Worm (Caenorhabditis elegans): ENCODE measurements around the gene C55A6.4.

The C55A6.4 gene

DNA sequence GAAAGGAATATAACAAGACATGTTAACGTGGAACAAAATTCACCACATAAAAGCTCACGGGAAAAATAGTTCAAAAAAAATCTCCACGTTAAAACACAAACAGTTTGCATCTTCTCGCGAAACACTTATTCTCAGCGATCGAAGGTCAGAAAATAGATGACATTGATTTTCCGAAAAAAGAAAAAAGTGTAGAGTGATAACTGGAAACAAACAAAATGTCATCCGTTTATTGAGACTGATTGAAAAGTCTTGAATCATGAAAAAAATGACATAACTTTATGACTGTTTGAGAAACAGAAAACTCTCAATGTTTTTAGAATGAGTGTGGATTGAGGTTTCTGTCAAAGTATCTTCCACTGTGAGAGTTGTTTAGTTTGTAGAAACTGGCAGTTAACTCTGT is at the start of gene C55A6.4:
C55A6.4 (minus strand) TSS at position 101 of the 400 bp plus-strand sequence.
- TF ChIP-seq C08G9.2 (tag; optimal IDR thresholded peaks at IDR 0.05) (no peak), F13H6.1 (tag; optimal IDR thresholded peaks at IDR 0.05) (no peak), ceh-6 (GFP tag; optimal IDR thresholded peaks at IDR 0.05) (no peak), eyg-1 (tag; optimal IDR thresholded peaks at IDR 0.05) (no peak), pqm-1 (tag; optimal IDR thresholded peaks at IDR 0.05) (no peak), ceh-24 (tag; optimal IDR thresholded peaks at IDR 0.05) (no peak), dve-1 (tag; optimal IDR thresholded peaks at IDR 0.05) (no peak), madf-2 (tag; optimal IDR thresholded peaks at IDR 0.05) (no peak), ceh-22 (tag; optimal IDR thresholded peaks at IDR 0.05) (no peak)

DNA sequence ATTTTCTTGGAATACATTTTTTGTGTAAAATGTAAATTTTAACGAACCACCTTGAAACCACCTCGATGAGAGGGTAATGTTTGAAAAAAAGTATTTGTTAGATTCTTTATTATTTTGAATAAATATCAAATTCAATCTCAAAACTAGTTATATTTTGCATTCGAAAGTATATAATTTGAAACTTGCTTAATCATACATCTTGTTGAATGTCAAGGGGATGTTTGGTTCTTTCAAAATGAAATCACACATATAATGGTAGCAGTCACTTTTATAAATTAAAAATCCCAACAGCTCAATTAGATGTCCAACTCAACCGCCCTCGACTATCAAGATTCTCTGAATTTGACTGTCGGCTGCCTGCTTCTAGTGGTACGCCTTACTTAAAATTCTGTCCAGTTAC is 46.9 kb upstream of the C55A6.4 start, which contains the start of gene srx-87:
srx-87 (plus strand) TSS at position 301 of the 400 bp plus-strand sequence.
- TF ChIP-seq pros-1 (tag; optimal IDR thresholded peaks at IDR 0.05), result no peak
- no peak for TF ChIP-seq T23F11.4 (GFP tag; optimal IDR thresholded peaks at IDR 0.05)
- no peak for TF ChIP-seq ets-4 (tag; optimal IDR thresholded peaks at IDR 0.05)
- TF ChIP-seq hlh-13 (GFP tag; optimal IDR thresholded peaks at IDR 0.05), result no peak
- TF ChIP-seq ceh-34 (tag; optimal IDR thresholded peaks at IDR 0.05), result no peak
- no peak for TF ChIP-seq hlh-30 (tag; optimal IDR thresholded peaks at IDR 0.05; ENCODE audit: insufficient read depth)

DNA sequence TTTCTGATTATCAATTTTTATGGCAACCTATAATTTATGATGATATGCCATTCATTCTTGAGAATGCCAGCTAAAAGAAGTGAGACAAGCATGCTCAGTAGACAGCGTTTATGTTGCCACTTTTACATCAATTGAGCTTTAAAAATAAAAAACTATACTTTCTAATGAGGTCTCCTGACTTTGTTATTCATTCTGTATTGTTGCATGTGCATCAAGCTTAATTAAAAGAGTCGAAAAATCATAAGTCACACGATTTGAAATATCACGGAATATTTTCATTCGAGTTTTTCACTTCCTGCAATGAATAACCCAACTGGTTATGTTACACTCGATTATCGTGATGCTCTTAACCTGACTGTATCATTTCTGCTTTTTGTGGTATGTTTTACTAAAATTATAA is 45.0 kb upstream of the C55A6.4 start, which contains the start of gene srx-86:
srx-86 (plus strand) TSS at position 301 of the 400 bp plus-strand sequence.
- TF ChIP-seq tbx-7 (tag; optimal IDR thresholded peaks at IDR 0.05) (no peak), nhr-232 (tag; optimal IDR thresholded peaks at IDR 0.05) (no peak), ceh-31 (tag; optimal IDR thresholded peaks at IDR 0.05) (no peak)

DNA sequence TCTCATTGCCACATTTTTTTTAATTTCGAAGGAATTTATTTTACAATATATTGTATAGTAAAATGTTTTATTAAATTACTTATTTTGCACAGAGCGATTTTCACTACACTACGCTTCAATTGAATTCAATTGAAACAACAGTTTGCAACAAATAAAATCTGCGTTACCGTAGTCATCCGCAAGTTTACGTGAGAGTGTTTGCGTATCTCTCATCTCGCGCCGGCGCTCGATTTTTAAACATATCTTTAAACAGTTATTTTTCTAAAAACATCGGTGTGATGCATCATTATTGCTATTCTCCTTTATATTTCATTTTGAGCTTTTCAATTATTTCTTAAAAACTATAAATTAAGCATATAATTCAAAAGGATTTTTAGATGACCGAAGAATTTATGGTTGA is 36.6 kb upstream of the C55A6.4 start, which contains the start of gene duo-1:
duo-1 (plus strand) TSS at position 371 of the 400 bp plus-strand sequence.
- TF ChIP-seq fkh-6 (tag; optimal IDR thresholded peaks at IDR 0.05) (no peak), odd-2 (tag; optimal IDR thresholded peaks at IDR 0.05) (no peak), K02D7.2 (tag; optimal IDR thresholded peaks at IDR 0.05) (no peak), ceh-22 (tag; optimal IDR thresholded peaks at IDR 0.05) (no peak), ceh-34 (tag; optimal IDR thresholded peaks at IDR 0.05) (no peak), ref-2 (tag; optimal IDR thresholded peaks at IDR 0.05) (no peak)

DNA sequence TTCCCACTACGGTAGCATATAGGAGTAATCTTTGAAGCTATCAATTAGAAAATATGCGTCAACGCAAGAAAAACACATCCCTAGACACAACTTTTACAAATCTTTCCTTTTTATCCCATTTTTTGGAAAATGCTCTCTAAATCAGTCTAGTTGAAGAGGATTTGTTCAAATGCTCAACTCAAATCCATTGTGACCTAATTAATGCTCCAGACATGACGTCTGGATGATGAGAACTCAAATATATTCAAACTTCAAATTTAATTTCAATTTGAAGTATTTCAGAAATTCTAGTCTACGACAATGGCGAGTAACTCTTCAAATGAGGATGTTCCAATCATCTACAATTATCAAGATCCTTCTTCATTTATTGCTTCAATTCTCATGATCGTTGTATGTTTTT is 34.7 kb upstream of the C55A6.4 start, which contains the start of gene srx-85:
srx-85 (plus strand) TSS at position 301 of the 400 bp plus-strand sequence.
- no peak for TF ChIP-seq eyg-1 (tag; optimal IDR thresholded peaks at IDR 0.05)
- TF ChIP-seq pqm-1 (tag; optimal IDR thresholded peaks at IDR 0.05), result no peak
- TF ChIP-seq lin-11 (tag; optimal IDR thresholded peaks at IDR 0.05), result no peak
- no peak for TF ChIP-seq unc-3 (GFP tag; conservative IDR thresholded peaks at IDR 0.05)
- no peak for TF ChIP-seq unc-3 (tag; optimal IDR thresholded peaks at IDR 0.05)
- no peak for TF ChIP-seq gmeb-2 (tag; optimal IDR thresholded peaks at IDR 0.05)
- TF ChIP-seq hlh-13 (GFP tag; optimal IDR thresholded peaks at IDR 0.05), result no peak
- no peak for TF ChIP-seq ceh-14 (tag; optimal IDR thresholded peaks at IDR 0.05)
- TF ChIP-seq pha-4 (tag; optimal IDR thresholded peaks at IDR 0.05), result no peak
- TF ChIP-seq ceh-34 (tag; optimal IDR thresholded peaks at IDR 0.05), result no peak
- TF ChIP-seq sdc-2 (tag; optimal IDR thresholded peaks at IDR 0.05), result no peak
- TF ChIP-seq nfya-1 (tag; optimal IDR thresholded peaks at IDR 0.05), result no peak
- TF ChIP-seq fax-1 (tag; optimal IDR thresholded peaks at IDR 0.05), result no peak
- TF ChIP-seq unc-55 (GFP tag; optimal IDR thresholded peaks at IDR 0.05), result no peak
- no peak for TF ChIP-seq dmd-4 (tag; optimal IDR thresholded peaks at IDR 0.05; ENCODE audit: borderline replicate concordance)

DNA sequence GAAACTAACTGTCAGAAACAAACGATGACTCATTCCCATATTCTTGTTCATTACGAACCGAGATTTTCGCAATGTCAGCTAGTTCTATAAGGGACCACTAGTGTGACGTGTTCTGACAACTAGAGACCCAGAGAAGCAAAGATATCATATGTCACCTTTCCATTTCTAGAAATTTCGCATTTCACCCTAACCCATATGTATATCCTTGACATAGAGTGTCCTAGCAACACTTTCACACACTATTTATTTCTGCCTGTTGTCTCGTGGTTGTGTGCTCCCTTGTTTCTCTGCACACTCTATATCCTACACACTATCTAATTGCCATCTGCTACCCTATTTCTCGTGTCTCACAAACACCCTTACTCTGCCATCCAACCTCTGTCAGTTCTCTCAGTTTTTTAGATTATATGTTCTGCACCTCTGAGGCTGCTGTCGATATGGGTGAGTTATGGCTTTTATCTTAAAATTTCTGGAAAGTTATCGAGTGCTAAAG is 31.3 kb upstream of the C55A6.4 start, which contains the start of the genes F38B7.17 and F38B7.3:
F38B7.17 (minus strand) TSS at position 51 of the 493 bp plus-strand sequence.
F38B7.3 (plus strand) TSS at position 194 of the 493 bp plus-strand sequence.
- peak; percentile 58 for TF ChIP-seq nfya-1 (tag; optimal IDR thresholded peaks at IDR 0.05)
- TF ChIP-seq madf-2 (tag; optimal IDR thresholded peaks at IDR 0.05), result no peak
- no peak for TF ChIP-seq hlh-15 (tag; optimal IDR thresholded peaks at IDR 0.05)
- TF ChIP-seq ceh-31 (tag; optimal IDR thresholded peaks at IDR 0.05), result peak; percentile 33
- no peak for TF ChIP-seq pax-1 (tag; optimal IDR thresholded peaks at IDR 0.05)
- TF ChIP-seq elt-4 (tag; optimal IDR thresholded peaks at IDR 0.05), result no peak
- TF ChIP-seq hlh-30 (tag; optimal IDR thresholded peaks at IDR 0.05; ENCODE audit: insufficient read depth), result peak; percentile 95
- no peak for TF ChIP-seq odd-2 (tag; optimal IDR thresholded peaks at IDR 0.05)
- no peak for TF ChIP-seq nhr-11 (tag; optimal IDR thresholded peaks at IDR 0.05)
- TF ChIP-seq ceh-14 (tag; optimal IDR thresholded peaks at IDR 0.05), result peak; percentile 3
- TF ChIP-seq fkh-10 (GFP tag; optimal IDR thresholded peaks at IDR 0.05), result no peak
- peak; percentile 42 for TF ChIP-seq ceh-34 (tag; optimal IDR thresholded peaks at IDR 0.05)
- no peak for TF ChIP-seq ceh-22 (tag; optimal IDR thresholded peaks at IDR 0.05)
- TF ChIP-seq sdc-2 (tag; optimal IDR thresholded peaks at IDR 0.05), result no peak
- peak; percentile 51 for TF ChIP-seq tbx-2 (tag; optimal IDR thresholded peaks at IDR 0.05)
- TF ChIP-seq gmeb-2 (tag; optimal IDR thresholded peaks at IDR 0.05), result no peak
- TF ChIP-seq hlh-13 (GFP tag; optimal IDR thresholded peaks at IDR 0.05), result no peak
- peak; percentile 51 for TF ChIP-seq unc-55 (GFP tag; optimal IDR thresholded peaks at IDR 0.05)
- TF ChIP-seq ceh-2 (tag; optimal IDR thresholded peaks at IDR 0.05), result no peak
- no peak for TF ChIP-seq syd-9 (tag; optimal IDR thresholded peaks at IDR 0.05)
- TF ChIP-seq F13H6.1 (tag; optimal IDR thresholded peaks at IDR 0.05), result no peak
